Worm (Caenorhabditis elegans): ENCODE data around the gene dpy-9.

DNA sequence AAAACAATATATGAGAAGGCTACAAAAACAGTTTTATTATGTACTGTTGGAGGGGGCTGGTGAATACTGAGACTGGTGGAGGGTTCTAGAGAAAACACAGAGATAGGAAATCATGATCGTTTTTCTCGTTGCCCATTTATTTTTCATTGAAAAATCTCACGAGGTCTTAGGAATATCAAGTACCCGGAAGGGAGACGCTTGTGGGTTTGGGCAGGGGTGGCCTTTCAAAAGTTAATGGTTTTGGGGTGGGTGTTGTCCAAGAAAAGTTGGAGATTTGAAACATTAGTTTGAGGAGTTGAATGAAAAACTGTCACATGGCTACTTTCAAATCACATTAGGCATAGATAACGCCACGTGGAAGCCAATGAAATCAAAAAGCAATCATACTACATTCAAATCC, 35.7 kb upstream of the dpy-9 start:
- TF ChIP-seq hrde-1 (tag; optimal IDR thresholded peaks at IDR 0.05; ENCODE audit: borderline replicate concordance), result no peak
- TF ChIP-seq zim-3 (tag; optimal IDR thresholded peaks at IDR 0.05), result no peak
- no peak for TF ChIP-seq aptf-3 (GFP tag; IDR thresholded peaks at IDR 0.05)

All from whole organism, young adult.